Worm (Caenorhabditis elegans) whole organism, L1 larva: ENCODE measurements around the gene sri-48.

Experiments
- C16A3.4 ChIP-seq: fragments of 150-350 bp; optimal IDR thresholded peaks from 2 replicates; lab custom pipeline; 2014; ENCODE audit warnings: missing biosample characterization, missing genetic modification characterization
- aha-1 ChIP-seq: fragments of 150-350 bp; optimal IDR thresholded peaks from 2 replicates; lab custom pipeline; 2014; ENCODE audit warnings: missing biosample characterization, missing genetic modification characterization
- aly-2 ChIP-seq: fragments of 150-350 bp; optimal IDR thresholded peaks from 2 replicates; lab custom pipeline; 2014; ENCODE audit warnings: missing biosample characterization, missing genetic modification characterization
- ama-1 ChIP-seq: fragments of 150-350 bp; optimal IDR thresholded peaks from 2 replicates; lab custom pipeline; 2014
- ceh-88 ChIP-seq: fragments of 200-800 bp; sonication (Bioruptor generic); IDR thresholded peaks from 2 replicates; pipeline ENCODE4 v1.3.6; 2022; ENCODE audit warnings: missing genetic modification characterization, missing compliant biosample characterization
- ces-1 ChIP-seq: fragments of 150-350 bp; optimal IDR thresholded peaks from 2 replicates; lab custom pipeline; 2014; ENCODE audit warnings: missing biosample characterization, missing genetic modification reagents, missing genetic modification characterization
- efl-1 ChIP-seq, 4 experiments: fragments of 150-350 bp; optimal IDR thresholded peaks in 3 of 4; peaks in 1 of 4; 1 replicate in 1 of 4; 2 replicates in 3 of 4; lab custom pipeline; 2014; ENCODE audit warnings: missing biosample characterization in 2 of 4, missing genetic modification characterization in 2 of 4, missing genetic modification reagents in 2 of 4
- elt-2 ChIP-seq: sonication (generic microtip); optimal IDR thresholded peaks from 2 replicates; lab custom pipeline; 2016; ENCODE audit warnings: missing genetic modification characterization, mild to moderate bottlenecking, inconsistent platforms, missing compliant biosample characterization, missing genetic modification reagents
- elt-3 ChIP-seq, 6 experiments: fragments of 150-350 bp in 1 of 6; sonication (generic microtip); optimal IDR thresholded peaks; 2 replicates each; lab custom pipeline; 2017 to 2018; ENCODE audit warnings: missing biosample characterization in 6 of 6, missing genetic modification characterization in 6 of 6, inconsistent platforms in 1 of 6
- fkh-8 ChIP-seq: sonication (generic microtip); optimal IDR thresholded peaks from 2 replicates; lab custom pipeline; 2016; ENCODE audit warnings: mild to moderate bottlenecking, missing genetic modification characterization, missing compliant biosample characterization
- grh-1 ChIP-seq: fragments of 200-800 bp; sonication (Bioruptor generic); IDR thresholded peaks from 2 replicates; pipeline ENCODE4 v1.3.6; 2022; ENCODE audit warnings: missing genetic modification reagents, missing genetic modification characterization, missing compliant biosample characterization
- hpl-2 ChIP-seq: fragments of 150-350 bp; optimal IDR thresholded peaks from 2 replicates; lab custom pipeline; 2014; ENCODE audit warnings: missing biosample characterization, missing genetic modification reagents, missing genetic modification characterization
- irx-1 ChIP-seq: sonication (generic microtip); optimal IDR thresholded peaks from 2 replicates; lab custom pipeline; 2016; ENCODE audit warnings: missing genetic modification characterization, missing compliant biosample characterization
- lin-35 ChIP-seq, 2 experiments: fragments of 150-350 bp; optimal IDR thresholded peaks; 2 replicates each; lab custom pipeline; 2014; ENCODE audit warnings: missing biosample characterization in 2 of 2, missing genetic modification characterization in 2 of 2, missing genetic modification reagents in 2 of 2
- lin-39 ChIP-seq: fragments of 150-350 bp; optimal IDR thresholded peaks from 2 replicates; lab custom pipeline; 2014; ENCODE audit warnings: missing biosample characterization, missing genetic modification reagents, missing genetic modification characterization
- mab-9 ChIP-seq: fragments of 200-800 bp; sonication (Bioruptor generic); IDR thresholded peaks from 2 replicates; pipeline ENCODE4 v1.3.6; 2022; ENCODE audit warnings: missing genetic modification reagents, missing genetic modification characterization, missing compliant biosample characterization
- mdl-1 ChIP-seq, 2 experiments: fragments of 150-350 bp; optimal IDR thresholded peaks; 2 replicates each; lab custom pipeline; 2014 to 2017; ENCODE audit warnings: missing biosample characterization in 2 of 2, missing genetic modification characterization in 2 of 2, inconsistent platforms in 1 of 2
- mep-1 ChIP-seq: fragments of 150-350 bp; optimal IDR thresholded peaks from 2 replicates; lab custom pipeline; 2014; ENCODE audit warnings: missing biosample characterization, missing genetic modification characterization
- nhr-11 ChIP-seq: fragments of 150-350 bp; optimal IDR thresholded peaks from 2 replicates; lab custom pipeline; 2014; ENCODE audit warnings: missing biosample characterization, missing genetic modification characterization
- nhr-19 ChIP-seq: fragments of 200-800 bp; sonication (Bioruptor generic); conservative IDR thresholded peaks from 2 replicates; pipeline ENCODE4 v1.3.6; 2022; ENCODE audit warnings: missing genetic modification characterization, missing compliant biosample characterization
- nhr-20 ChIP-seq: sonication (generic microtip); optimal IDR thresholded peaks from 2 replicates; lab custom pipeline; 2016; ENCODE audit warnings: mild to moderate bottlenecking, missing genetic modification characterization, missing compliant biosample characterization
- nhr-47 ChIP-seq: sonication (generic microtip); optimal IDR thresholded peaks from 2 replicates; lab custom pipeline; 2016; ENCODE audit warnings: mild to moderate bottlenecking, missing genetic modification characterization, moderate library complexity, missing compliant biosample characterization
- nhr-71 ChIP-seq: sonication (generic microtip); optimal IDR thresholded peaks from 2 replicates; lab custom pipeline; 2016; ENCODE audit warnings: mild to moderate bottlenecking, missing genetic modification characterization, moderate library complexity, missing compliant biosample characterization
- nhr-76 ChIP-seq: sonication (generic microtip); optimal IDR thresholded peaks from 2 replicates; lab custom pipeline; 2017; ENCODE audit warnings: missing biosample characterization, missing genetic modification characterization
- pax-3 ChIP-seq: fragments of 200-800 bp; sonication (Bioruptor generic); optimal IDR thresholded peaks from 2 replicates; lab custom pipeline; 2018; ENCODE audit warnings: mild to moderate bottlenecking, missing genetic modification characterization, moderate library complexity, missing compliant biosample characterization
- rnt-1 ChIP-seq: sonication (generic microtip); optimal IDR thresholded peaks from 2 replicates; lab custom pipeline; 2016; ENCODE audit warnings: mild to moderate bottlenecking, missing genetic modification characterization, moderate library complexity, missing compliant biosample characterization
- snu-23 ChIP-seq: sonication (generic microtip); optimal IDR thresholded peaks from 2 replicates; lab custom pipeline; 2016; ENCODE audit warnings: missing genetic modification characterization, missing compliant biosample characterization
- sox-4 ChIP-seq: sonication (generic microtip); optimal IDR thresholded peaks from 2 replicates; lab custom pipeline; 2016; ENCODE audit warnings: missing genetic modification characterization, missing compliant biosample characterization
- tlp-1 ChIP-seq: fragments of 150-350 bp; optimal IDR thresholded peaks from 2 replicates; lab custom pipeline; 2014; ENCODE audit warnings: missing biosample characterization, missing genetic modification characterization
- unc-62 ChIP-seq: fragments of 150-350 bp; optimal IDR thresholded peaks from 2 replicates; lab custom pipeline; 2014; ENCODE audit warnings: missing biosample characterization, missing genetic modification reagents, missing genetic modification characterization
- unc-86 ChIP-seq: sonication (generic microtip); optimal IDR thresholded peaks from 2 replicates; lab custom pipeline; 2016; ENCODE audit warnings: missing genetic modification characterization, missing compliant biosample characterization
- xbp-1 ChIP-seq: sonication (generic microtip); optimal IDR thresholded peaks from 2 replicates; lab custom pipeline; 2016; ENCODE audit warnings: missing genetic modification characterization, missing compliant biosample characterization
- ztf-4 ChIP-seq: fragments of 150-350 bp; optimal IDR thresholded peaks from 2 replicates; lab custom pipeline; 2014; ENCODE audit warnings: missing biosample characterization, missing genetic modification characterization

Gene sri-48

DNA sequence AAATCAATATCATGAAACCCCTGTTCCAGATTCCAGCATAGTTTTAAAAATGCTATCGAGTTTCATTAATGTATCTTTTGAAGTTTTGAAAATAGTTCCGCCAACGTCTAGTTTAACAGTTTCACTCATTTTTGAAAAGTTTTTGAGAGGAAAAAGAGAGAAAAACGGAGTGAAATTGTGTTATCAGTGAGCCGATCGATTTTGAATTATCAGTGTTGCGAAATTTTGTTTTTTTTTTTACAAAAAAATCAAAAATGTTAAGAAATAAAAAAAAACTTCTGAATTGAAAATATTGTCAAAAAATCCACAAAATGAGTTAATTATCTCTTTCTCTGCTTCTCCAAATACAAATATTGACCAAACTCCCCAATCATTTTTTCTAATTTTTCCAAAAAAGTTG is 21.5 kb upstream of the sri-48 start, which contains the start of gene ZC239.13:
Gene ZC239.13 (minus strand): TSS at position 154 of the 400 bp plus-strand sequence.
- TF ChIP-seq xbp-1 (tag; lab: Kevin White, UChicago) (no peak), ces-1 (GFP tag; lab: Kevin White, UChicago) (no peak), sox-4 (tag; lab: Kevin White, UChicago) (no peak), nhr-47 (no peak), elt-2 (peak; percentile 21), unc-86 (tag; lab: Kevin White, UChicago) (no peak), mab-9 (no peak)

- TF ChIP-seq mep-1 (tag; lab: Kevin White, UChicago) (no peak), grh-1 (GFP tag; lab: Robert Waterston, UW) (no peak), xbp-1 (tag; lab: Kevin White, UChicago) (no peak)
Observed at ce11 chrII:3221730-3222129, 20.6 kb upstream of the sri-48 start, which contains the start of gene ZC239.14. ZC239.14 (minus strand) TSS chrII:3222034.

- no peak for TF ChIP-seq efl-1 (optimal IDR thresholded peaks at IDR 0.05; lab: Kevin White, UChicago)
- TF ChIP-seq efl-1 (GFP tag; optimal IDR thresholded peaks at IDR 0.05 in 1 of 2; lab: Kevin White, UChicago) = no peak
- TF ChIP-seq mdl-1 (tag; optimal IDR thresholded peaks at IDR 0.05; lab: Kevin White, UChicago) = no peak
- TF ChIP-seq nhr-76 = no peak
- no peak for TF ChIP-seq irx-1
- TF ChIP-seq ztf-4 (tag; lab: Kevin White, UChicago) = no peak
- TF ChIP-seq nhr-11 (tag; lab: Kevin White, UChicago) = no peak
- no peak for TF ChIP-seq fkh-8 (tag; lab: Kevin White, UChicago)
- no peak for TF ChIP-seq unc-62 (GFP tag; lab: Kevin White, UChicago)
- TF ChIP-seq nhr-20 (tag; lab: Kevin White, UChicago) = no peak
- TF ChIP-seq ama-1 (lab: Kevin White, UChicago) = no peak
Observed at ce11 chrII:3220723-3221122, 19.6 kb upstream of the sri-48 start, which contains the start of gene ZC239.22. ZC239.22 (minus strand) TSS chrII:3220823.

- TF ChIP-seq xbp-1 (tag; lab: Kevin White, UChicago) = peak; percentile 23
Observed at ce11 chrII:3215762-3216161, 14.6 kb upstream of the sri-48 start, which contains the start of gene ZC239.3. ZC239.3 (plus strand) TSS chrII:3216062.

DNA sequence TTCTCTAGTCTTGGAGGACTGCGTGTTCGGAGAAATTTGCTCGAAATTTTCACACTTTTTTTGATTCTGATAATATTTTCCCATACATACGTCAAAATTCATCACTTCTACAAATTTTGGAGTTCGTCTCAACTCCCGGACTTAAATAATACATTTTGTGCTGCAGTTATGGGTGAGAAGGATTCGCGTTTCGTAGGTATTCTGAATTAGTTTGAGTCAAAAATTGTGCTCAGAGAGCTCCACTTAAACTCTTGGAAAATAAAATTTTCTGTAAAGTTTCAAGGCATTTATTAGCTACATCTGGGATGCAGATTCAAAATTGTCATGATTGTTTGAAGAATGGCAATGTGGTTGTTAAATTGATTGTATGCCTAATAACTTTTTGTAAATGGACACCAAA is 12.8 kb upstream of the sri-48 start, which contains the start of gene ZC239.4:
Gene ZC239.4 (plus strand): TSS at position 301 of the 400 bp plus-strand sequence.
- no peak for TF ChIP-seq elt-3 (tag; optimal IDR thresholded peaks at IDR 0.05; lab: Kevin White, UChicago)
- TF ChIP-seq pax-3 (tag; lab: Kevin White, UChicago) = no peak
- TF ChIP-seq ceh-88 (GFP tag; lab: Robert Waterston, UW) = no peak
- TF ChIP-seq hpl-2 (GFP tag; lab: Kevin White, UChicago) = no peak
- TF ChIP-seq aha-1 (tag; lab: Kevin White, UChicago) = no peak
- no peak for TF ChIP-seq rnt-1 (tag; lab: Kevin White, UChicago)
- TF ChIP-seq, all 84 proteins: peak for 0

DNA sequence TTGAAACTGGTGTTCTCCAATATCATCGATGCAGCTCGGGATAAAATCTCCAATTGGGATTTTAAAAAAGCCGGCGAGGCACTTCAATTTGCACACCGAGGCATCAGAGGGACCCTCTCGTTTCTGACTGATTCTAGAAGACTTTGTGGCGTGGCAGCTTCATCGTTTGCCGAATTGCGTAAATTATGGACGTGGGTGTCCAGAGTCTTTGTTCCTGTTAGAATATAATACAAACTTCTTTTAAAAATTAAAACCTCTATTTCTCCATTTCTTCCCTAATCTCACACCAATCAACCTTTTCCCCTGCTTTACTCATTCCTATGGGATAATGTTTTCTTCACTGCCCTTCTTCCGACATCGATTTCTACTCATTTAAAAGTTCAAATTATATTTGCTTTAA is 9.2 kb upstream of the sri-48 start, which contains the start of gene ZC239.5:
Gene ZC239.5 (plus strand): TSS at position 301 of the 400 bp plus-strand sequence.
- TF ChIP-seq ces-1 (GFP tag; lab: Kevin White, UChicago) (no peak), lin-35 (GFP tag; optimal IDR thresholded peaks at IDR 0.05; lab: Kevin White, UChicago) (no peak), nhr-71 (tag; lab: Kevin White, UChicago) (no peak), snu-23 (GFP tag; lab: Kevin White, UChicago) (no peak), mep-1 (tag; lab: Kevin White, UChicago) (no peak), C16A3.4 (tag; lab: Kevin White, UChicago) (no peak), irx-1 (no peak), aly-2 (tag; lab: Kevin White, UChicago) (no peak), nhr-19 (GFP tag; lab: Robert Waterston, UW) (no peak), lin-39 (tag; lab: Kevin White, UChicago) (no peak), tlp-1 (tag; lab: Kevin White, UChicago) (no peak)
